Worm (Caenorhabditis elegans) whole organism, early embryonic: ENCODE data around the gene sma-10.

Experiments
- B0310.2 ChIP-seq: sonication (generic microtip); optimal IDR thresholded peaks from 2 replicates; lab custom pipeline; 2016; ENCODE audit warnings: mild to moderate bottlenecking, missing genetic modification characterization, missing compliant biosample characterization
- F13C5.2 ChIP-seq: sonication (generic microtip); optimal IDR thresholded peaks from 2 replicates; lab custom pipeline; 2017; ENCODE audit warnings: mild to moderate bottlenecking, missing genetic modification characterization, inconsistent platforms, missing compliant biosample characterization
- ama-1 ChIP-seq: fragments of 150-350 bp; optimal IDR thresholded peaks from 2 replicates; lab custom pipeline; 2014
- ceh-13 ChIP-seq: fragments of 200-800 bp; sonication (Bioruptor generic); optimal IDR thresholded peaks from 2 replicates; lab custom pipeline; 2018; ENCODE audit warnings: mild to moderate bottlenecking, missing genetic modification characterization, missing compliant biosample characterization
- ceh-36 ChIP-seq: sonication (generic microtip); optimal IDR thresholded peaks from 2 replicates; lab custom pipeline; 2016; ENCODE audit warnings: missing genetic modification characterization, inconsistent platforms, missing compliant biosample characterization
- ets-7 ChIP-seq: sonication (generic microtip); optimal IDR thresholded peaks from 2 replicates; lab custom pipeline; 2016; ENCODE audit warnings: missing genotype, missing genetic modification characterization, missing compliant biosample characterization
- flt-1 ChIP-seq: fragments of 200-800 bp; sonication (Bioruptor generic); IDR thresholded peaks from 2 replicates; pipeline ENCODE4 v1.3.6; 2022; ENCODE audit warnings: missing genetic modification characterization, missing compliant biosample characterization
- hmbx-1 ChIP-seq: sonication (generic microtip); optimal IDR thresholded peaks from 2 replicates; lab custom pipeline; 2016; ENCODE audit warnings: mild to moderate bottlenecking, missing genetic modification characterization, missing compliant biosample characterization
- hmg-4 ChIP-seq: fragments of 200-800 bp; sonication (Bioruptor generic); optimal IDR thresholded peaks from 2 replicates; lab custom pipeline; 2018; ENCODE audit warnings: mild to moderate bottlenecking, missing genetic modification characterization, missing compliant biosample characterization
- hnd-1 ChIP-seq: sonication (generic microtip); optimal IDR thresholded peaks from 2 replicates; lab custom pipeline; 2016; ENCODE audit warnings: missing genetic modification characterization, missing compliant biosample characterization
- sea-1 ChIP-seq: fragments of 200-800 bp; sonication (Bioruptor generic); conservative IDR thresholded peaks from 2 replicates; pipeline ENCODE4 v1.3.6; 2022; ENCODE audit warnings: missing genetic modification characterization, missing compliant biosample characterization
- tbx-11 ChIP-seq: fragments of 200-800 bp; sonication (Bioruptor generic); IDR thresholded peaks from 2 replicates; pipeline ENCODE4 v1.3.6; 2022; ENCODE audit warnings: missing genetic modification characterization, missing compliant biosample characterization
- tbx-37 ChIP-seq: fragments of 200-800 bp; sonication (Bioruptor generic); conservative IDR thresholded peaks from 2 replicates; pipeline ENCODE4 v1.3.6; 2022; ENCODE audit warnings: missing genetic modification reagents, missing genetic modification characterization, missing compliant biosample characterization
- tra-4 ChIP-seq: sonication (generic microtip); optimal IDR thresholded peaks from 2 replicates; lab custom pipeline; 2017; ENCODE audit warnings: missing genetic modification characterization, missing compliant biosample characterization

- TF ChIP-seq ama-1 (no peak), tbx-37 (GFP tag; lab: Robert Waterston, UW) (no peak), B0310.2 (tag; lab: Kevin White, UChicago) (no peak), ceh-36 (tag; lab: Kevin White, UChicago) (no peak), F13C5.2 (no peak), tra-4 (tag; lab: Kevin White, UChicago) (no peak), hmg-4 (GFP tag; lab: Kevin White, UChicago) (no peak), tbx-11 (GFP tag; lab: Robert Waterston, UW) (no peak), flt-1 (GFP tag; lab: Robert Waterston, UW) (no peak), ets-7 (tag; lab: Kevin White, UChicago) (no peak), hmbx-1 (no peak), hnd-1 (tag; lab: Kevin White, UChicago) (no peak), ceh-13 (GFP tag; lab: Kevin White, UChicago) (no peak), sea-1 (GFP tag; lab: Robert Waterston, UW) (no peak)
Observed at ce11 chrIV:282008-282407, 7.8 kb downstream of the sma-10 start.
